Worm (Caenorhabditis elegans) whole organism, L3 larva: ENCODE measurements around the gene ZK669.3.

ENCODE experiments used
- mdl-1 ChIP-seq: fragments of 150-350 bp; optimal IDR thresholded peaks from 2 replicates; lab custom pipeline; 2014; ENCODE audit warnings: missing biosample characterization, missing genetic modification characterization
- nhr-28 ChIP-seq: fragments of 150-350 bp; optimal IDR thresholded peaks from 2 replicates; lab custom pipeline; 2014; ENCODE audit warnings: missing biosample characterization, missing genetic modification characterization

ce11 chrII:7935622-7936021 is 5.3 kb upstream of the ZK669.3 start:
- TF ChIP-seq nhr-28 (tag; lab: Kevin White, UChicago) = no peak
- no peak for TF ChIP-seq mdl-1
